Fruit fly (Drosophila melanogaster) whole organism, embryonic: ENCODE measurements around the gene Edg78E.

Experiments
- Blimp-1 ChIP-seq: fragments of 200-800 bp; sonication (Bioruptor generic); optimal IDR thresholded peaks from 3 replicates; lab custom pipeline; 2018; ENCODE audit warnings: missing biosample characterization, missing genetic modification characterization, mild to moderate bottlenecking, moderate library complexity, missing genetic modification reagents
- CG10274 ChIP-seq: fragments of 200-800 bp; sonication (Bioruptor generic); optimal IDR thresholded peaks from 3 replicates; lab custom pipeline; 2017; ENCODE audit warnings: missing biosample characterization, mild to moderate bottlenecking, missing genetic modification characterization
- CG15269 ChIP-seq: fragments of 200-800 bp; sonication (Bioruptor generic); optimal IDR thresholded peaks from 2 replicates; lab custom pipeline; 2018; ENCODE audit warnings: missing biosample characterization, mild to moderate bottlenecking, missing genetic modification characterization, moderate library complexity
- CG15514 ChIP-seq: fragments of 200-800 bp; sonication (Bioruptor generic); optimal IDR thresholded peaks from 3 replicates; lab custom pipeline; 2017; ENCODE audit warnings: missing biosample characterization, missing genetic modification characterization, mild to moderate bottlenecking, moderate library complexity, missing genetic modification reagents
- CG1602 ChIP-seq: fragments of 200-800 bp; sonication (Bioruptor generic); optimal IDR thresholded peaks from 3 replicates; lab custom pipeline; 2016; ENCODE audit warnings: missing biosample characterization, missing genetic modification characterization
- CG17612 ChIP-seq: fragments of 200-800 bp; sonication (Bioruptor generic); IDR thresholded peaks from 2 replicates; pipeline ENCODE4 v1.3.6; 2022; ENCODE audit warnings: missing biosample characterization, missing genetic modification characterization
- CG2202 ChIP-seq: fragments of 200-800 bp; sonication (Bioruptor generic); optimal IDR thresholded peaks from 2 replicates; lab custom pipeline; 2018; ENCODE audit warnings: missing biosample characterization, mild to moderate bottlenecking, missing genetic modification characterization
- CG3065 ChIP-seq: fragments of 200-800 bp; sonication (Bioruptor generic); optimal IDR thresholded peaks from 2 replicates; lab custom pipeline; 2016; ENCODE audit warnings: missing biosample characterization, missing genetic modification characterization
- CG32772 ChIP-seq: fragments of 200-800 bp; sonication (Bioruptor generic); IDR thresholded peaks from 2 replicates; pipeline ENCODE4 v1.3.6; 2022; ENCODE audit warnings: missing biosample characterization, missing genetic modification characterization
- CG4282 ChIP-seq: fragments of 200-800 bp; sonication (Bioruptor generic); optimal IDR thresholded peaks from 2 replicates; lab custom pipeline; 2016; ENCODE audit warnings: missing biosample characterization, missing genetic modification characterization
- CG4707 ChIP-seq: fragments of 200-800 bp; sonication (Bioruptor generic); optimal IDR thresholded peaks from 2 replicates; lab custom pipeline; 2018; ENCODE audit warnings: missing biosample characterization, mild to moderate bottlenecking, missing genetic modification characterization, moderate library complexity
- CG5180 ChIP-seq: fragments of 200-800 bp; sonication (Bioruptor generic); optimal IDR thresholded peaks from 3 replicates; lab custom pipeline; 2017; ENCODE audit warnings: missing biosample characterization, missing genetic modification characterization, mild to moderate bottlenecking, moderate library complexity, missing genetic modification reagents
- CG6175 ChIP-seq: fragments of 200-800 bp; sonication (Bioruptor generic); IDR thresholded peaks from 3 replicates; pipeline ENCODE4 v1.3.6; 2022; ENCODE audit warnings: missing biosample characterization, missing genetic modification characterization
- CG6854 ChIP-seq: fragments of 200-800 bp; sonication (Bioruptor generic); optimal IDR thresholded peaks from 3 replicates; lab custom pipeline; 2017; ENCODE audit warnings: missing biosample characterization, mild to moderate bottlenecking, missing genetic modification characterization
- CG9727 ChIP-seq: fragments of 200-800 bp; sonication (Bioruptor generic); optimal IDR thresholded peaks from 3 replicates; lab custom pipeline; 2017; ENCODE audit warnings: missing biosample characterization, mild to moderate bottlenecking, missing genetic modification characterization
- CHES-1-like ChIP-seq: fragments of 200-800 bp; sonication (Bioruptor generic); optimal IDR thresholded peaks from 2 replicates; lab custom pipeline; 2016; ENCODE audit warnings: missing biosample characterization, missing genetic modification characterization
- CrebB ChIP-seq: fragments of 200-800 bp; sonication (Bioruptor generic); optimal IDR thresholded peaks from 3 replicates; lab custom pipeline; 2018; ENCODE audit warnings: missing biosample characterization, mild to moderate bottlenecking, missing genetic modification characterization
- Elba2 ChIP-seq: fragments of 200-800 bp; sonication (Bioruptor generic); optimal IDR thresholded peaks from 3 replicates; lab custom pipeline; 2016; ENCODE audit warnings: missing biosample characterization, missing genetic modification characterization
- H2.0 ChIP-seq: fragments of 200-800 bp; sonication (Bioruptor generic); IDR thresholded peaks from 2 replicates; pipeline ENCODE4 v1.3.6; 2022; ENCODE audit warnings: missing biosample characterization, missing genetic modification characterization
- Hmx ChIP-seq: fragments of 200-800 bp; sonication (Bioruptor generic); optimal IDR thresholded peaks from 2 replicates; lab custom pipeline; 2016; ENCODE audit warnings: missing biosample characterization, missing genetic modification characterization
- Meics ChIP-seq: fragments of 200-800 bp; sonication (Bioruptor generic); optimal IDR thresholded peaks from 2 replicates; lab custom pipeline; 2017; ENCODE audit warnings: missing biosample characterization, mild to moderate bottlenecking, missing genetic modification characterization
- NC2α ChIP-seq: fragments of 200-800 bp; sonication (Bioruptor generic); optimal IDR thresholded peaks from 2 replicates; lab custom pipeline; 2016; ENCODE audit warnings: missing biosample characterization, missing genetic modification characterization
- Oaz ChIP-seq: fragments of 200-800 bp; sonication (Bioruptor generic); IDR thresholded peaks from 2 replicates; pipeline ENCODE4 v1.3.6; 2022; ENCODE audit warnings: missing biosample characterization, missing genetic modification characterization
- Sry-δ ChIP-seq: fragments of 200-800 bp; sonication (Bioruptor generic); optimal IDR thresholded peaks from 2 replicates; lab custom pipeline; 2016; ENCODE audit warnings: missing biosample characterization, missing genetic modification characterization
- Ssrp ChIP-seq: fragments of 200-800 bp; sonication (Bioruptor generic); optimal IDR thresholded peaks from 2 replicates; lab custom pipeline; 2018; ENCODE audit warnings: missing biosample characterization, mild to moderate bottlenecking, missing genetic modification characterization, moderate library complexity
- Xbp1 ChIP-seq: fragments of 200-800 bp; sonication (Bioruptor generic); optimal IDR thresholded peaks from 3 replicates; lab custom pipeline; 2016; ENCODE audit warnings: missing biosample characterization, mild to moderate bottlenecking, missing genetic modification characterization
- az2 ChIP-seq: fragments of 200-800 bp; sonication (Bioruptor generic); optimal IDR thresholded peaks from 3 replicates; lab custom pipeline; 2016; ENCODE audit warnings: missing biosample characterization, missing genetic modification characterization
- bigmax ChIP-seq: fragments of 200-800 bp; sonication (Bioruptor generic); optimal IDR thresholded peaks from 2 replicates; lab custom pipeline; 2018; ENCODE audit warnings: missing biosample characterization, mild to moderate bottlenecking, missing genetic modification characterization
- cas ChIP-seq: fragments of 200-800 bp; sonication (Bioruptor generic); IDR thresholded peaks from 2 replicates; pipeline ENCODE4 v1.3.6; 2022; ENCODE audit warnings: missing biosample characterization, missing genetic modification characterization
- dan ChIP-seq: fragments of 200-800 bp; sonication (Bioruptor generic); IDR thresholded peaks from 2 replicates; pipeline ENCODE4 v1.3.6; 2022; ENCODE audit warnings: missing biosample characterization, missing genetic modification characterization
- en ChIP-seq: fragments of 200-800 bp; sonication (Bioruptor generic); optimal IDR thresholded peaks from 2 replicates; lab custom pipeline; 2016; ENCODE audit warnings: missing biosample characterization, missing genetic modification characterization
- gcm ChIP-seq: fragments of 200-800 bp; sonication (Bioruptor generic); optimal IDR thresholded peaks from 2 replicates; lab custom pipeline; 2019; ENCODE audit warnings: missing biosample characterization, mild to moderate bottlenecking, missing genetic modification characterization, moderate library complexity
- gsb-n ChIP-seq: fragments of 200-800 bp; sonication (Bioruptor generic); optimal IDR thresholded peaks from 3 replicates; lab custom pipeline; 2018; ENCODE audit warnings: missing biosample characterization, mild to moderate bottlenecking, missing genetic modification characterization
- hbn ChIP-seq: fragments of 200-800 bp; sonication (Bioruptor generic); IDR thresholded peaks from 2 replicates; pipeline ENCODE4 v1.3.6; 2022; ENCODE audit warnings: missing biosample characterization, missing genetic modification characterization; ENCODE audit not compliant: partially characterized antibody
- jigr1 ChIP-seq: fragments of 200-800 bp; sonication (Bioruptor generic); IDR thresholded peaks from 3 replicates; pipeline ENCODE4 v1.3.6; 2022; ENCODE audit warnings: missing biosample characterization, missing genetic modification characterization
- jing ChIP-seq: fragments of 200-800 bp; sonication (Bioruptor generic); optimal IDR thresholded peaks from 2 replicates; lab custom pipeline; 2018; ENCODE audit warnings: missing biosample characterization, mild to moderate bottlenecking, missing genetic modification characterization
- lilli ChIP-seq: fragments of 200-800 bp; sonication (Bioruptor generic); optimal IDR thresholded peaks from 3 replicates; lab custom pipeline; 2016; ENCODE audit warnings: missing biosample characterization, missing genetic modification characterization
- mirr ChIP-seq: fragments of 200-800 bp; sonication (Bioruptor generic); optimal IDR thresholded peaks from 3 replicates; lab custom pipeline; 2018; ENCODE audit warnings: missing biosample characterization, mild to moderate bottlenecking, missing genetic modification characterization
- nmo ChIP-seq: fragments of 200-800 bp; sonication (Bioruptor generic); optimal IDR thresholded peaks from 2 replicates; lab custom pipeline; 2018; ENCODE audit warnings: missing biosample characterization, mild to moderate bottlenecking, missing genetic modification characterization, moderate library complexity
- p53 ChIP-seq: fragments of 200-800 bp; sonication (Bioruptor generic); optimal IDR thresholded peaks from 2 replicates; lab custom pipeline; 2016; ENCODE audit warnings: missing biosample characterization, missing genetic modification characterization
- pzg ChIP-seq: fragments of 200-800 bp; sonication (Bioruptor generic); optimal IDR thresholded peaks from 3 replicates; lab custom pipeline; 2018; ENCODE audit warnings: missing biosample characterization, mild to moderate bottlenecking, missing genetic modification characterization, moderate library complexity
- sens ChIP-seq: fragments of 200-800 bp; sonication (Bioruptor generic); peaks from one replicate; lab custom pipeline; 2016; ENCODE audit warnings: missing biosample characterization, missing genetic modification characterization
- sens-2 ChIP-seq: fragments of 200-800 bp; sonication (Bioruptor generic); IDR thresholded peaks from 2 replicates; pipeline ENCODE4 v1.3.6; 2022; ENCODE audit warnings: missing biosample characterization, missing genetic modification characterization
- seq ChIP-seq: fragments of 200-800 bp; sonication (Bioruptor generic); IDR thresholded peaks from 2 replicates; pipeline ENCODE4 v1.3.6; 2022; ENCODE audit warnings: missing biosample characterization, missing genetic modification characterization
- sima ChIP-seq: fragments of 200-800 bp; sonication (Bioruptor generic); optimal IDR thresholded peaks from 2 replicates; lab custom pipeline; 2016; ENCODE audit warnings: missing biosample characterization, missing genetic modification characterization
- slp2 ChIP-seq: fragments of 200-800 bp; sonication (Bioruptor generic); optimal IDR thresholded peaks from 2 replicates; lab custom pipeline; 2016; ENCODE audit warnings: missing biosample characterization, missing genetic modification characterization
- sna ChIP-seq: fragments of 200-800 bp; sonication (Bioruptor generic); IDR thresholded peaks from 2 replicates; pipeline ENCODE4 v1.3.6; 2022; ENCODE audit warnings: missing biosample characterization, missing genetic modification characterization; ENCODE audit not compliant: partially characterized antibody
- sr ChIP-seq: fragments of 200-800 bp; sonication (Bioruptor generic); IDR thresholded peaks from 3 replicates; pipeline ENCODE4 v1.3.6; 2022; ENCODE audit warnings: missing biosample characterization, missing genetic modification characterization
- tio ChIP-seq: fragments of 200-800 bp; sonication (Bioruptor generic); optimal IDR thresholded peaks from 2 replicates; lab custom pipeline; 2017; ENCODE audit warnings: missing biosample characterization, missing genetic modification characterization, inconsistent platforms
- vnd ChIP-seq: fragments of 200-800 bp; sonication (Bioruptor generic); IDR thresholded peaks from 3 replicates; pipeline ENCODE4 v1.3.6; 2022; ENCODE audit warnings: missing biosample characterization, missing genetic modification characterization; ENCODE audit not compliant: partially characterized antibody
- zfh1 ChIP-seq: fragments of 200-800 bp; sonication (Bioruptor generic); IDR thresholded peaks from 3 replicates; pipeline ENCODE4 v1.3.6; 2022; ENCODE audit warnings: missing biosample characterization, missing genetic modification characterization

Gene Edg78E

dm6 chr3L:21280996-21281691, 16.5 kb downstream of the Edg78E start, which contains the start of gene ppl (continued):
- TF ChIP-seq CG9727 (GFP tag; lab: Kevin White, UChicago) (peak; percentile 21), Sry-δ (peak; percentile 77), CG4282 (peak; percentile 1), H2.0 (GFP tag; lab: Robert Waterston, UW) (no peak), dan (GFP tag; lab: Robert Waterston, UW) (no peak), CG3065 (no peak), CG17612 (GFP tag; lab: Robert Waterston, UW) (no peak), CG15514 (GFP tag; lab: Kevin White, UChicago) (peak; percentile 54), CG15269 (tag; lab: Kevin White, UChicago) (no peak), gcm (GFP tag; lab: Kevin White, UChicago) (no peak), vnd (GFP tag; lab: Robert Waterston, UW) (peak; percentile 48; the same call in 2 of the 3 replicates), Elba2 (GFP tag; lab: Kevin White, UChicago) (no peak), CG6854 (peak; percentile 23), sr (no peak), Oaz (GFP tag; lab: Robert Waterston, UW) (no peak), CG1602 (GFP tag; lab: Kevin White, UChicago) (no peak), CHES-1-like (GFP tag; lab: Kevin White, UChicago) (no peak), Hmx (no peak), cas (no peak), Xbp1 (no peak), seq (GFP tag; lab: Robert Waterston, UW) (no peak), CG10274 (GFP tag; lab: Kevin White, UChicago) (no peak), sens-2 (GFP tag; lab: Robert Waterston, UW) (no peak), CG4707 (GFP tag; lab: Kevin White, UChicago) (no peak), CG2202 (tag; lab: Kevin White, UChicago) (no peak), hbn (GFP tag; lab: Robert Waterston, UW) (no peak; the same call in 1 of the 2 replicates), sens (GFP tag; lab: Kevin White, UChicago) (peak; percentile 78), zfh1 (no peak), lilli (no peak), mirr (no peak), CrebB (tag; lab: Kevin White, UChicago) (no peak), sima (GFP tag; lab: Kevin White, UChicago) (no peak), sna (peak; percentile 66), p53 (no peak), Ssrp (tag; lab: Kevin White, UChicago) (no peak), az2 (no peak), tio (GFP tag; lab: Kevin White, UChicago) (no peak), jing (no peak), Blimp-1 (GFP tag; lab: Kevin White, UChicago) (no peak), CG5180 (GFP tag; lab: Kevin White, UChicago) (no peak), CG6175 (GFP tag; lab: Robert Waterston, UW) (no peak), bigmax (GFP tag; lab: Kevin White, UChicago) (no peak), slp2 (no peak), en (no peak), pzg (GFP tag; lab: Kevin White, UChicago) (peak; percentile 87), nmo (no peak), gsb-n (tag; lab: Kevin White, UChicago) (no peak), CG32772 (GFP tag; lab: Robert Waterston, UW) (no peak), NC2α (no peak), Meics (GFP tag; lab: Kevin White, UChicago) (no peak), jigr1 (no peak)
